Worm (Caenorhabditis elegans): ENCODE results near the gene scav-1.

Gene scav-1

ce11 chrX:5400524-5400923 lies at the start of gene scav-1:
scav-1 (minus strand) TSS chrX:5400584.
- TF ChIP-seq nfya-1 (tag; optimal IDR thresholded peaks at IDR 0.05; ENCODE audit: insufficient read depth) (no peak), elt-2 (tag; optimal IDR thresholded peaks at IDR 0.05) (peak; percentile 87), fkh-2 (tag; optimal IDR thresholded peaks at IDR 0.05) (no peak), nhr-23 (tag; optimal IDR thresholded peaks at IDR 0.05) (no peak), pqm-1 (tag; optimal IDR thresholded peaks at IDR 0.05) (peak; percentile 76), unc-62 (GFP tag; optimal IDR thresholded peaks at IDR 0.05) (no peak), ceh-28 (tag; optimal IDR thresholded peaks at IDR 0.05) (no peak), nhr-67 (tag; optimal IDR thresholded peaks at IDR 0.05) (no peak), daf-12 (tag; optimal IDR thresholded peaks at IDR 0.05) (no peak), skn-1 (tag; optimal IDR thresholded peaks at IDR 0.05) (no peak), pha-4 (tag; optimal IDR thresholded peaks at IDR 0.05) (no peak), mdl-1 (tag; optimal IDR thresholded peaks at IDR 0.05) (no peak)

ce11 chrX:5447941-5448340 lies 47.6 kb upstream of the scav-1 start, which contains the start of gene C25F6.8:
C25F6.8 (plus strand) TSS chrX:5448241.
- TF ChIP-seq egl-27 (tag; optimal IDR thresholded peaks at IDR 0.05) (no peak), nhr-25 (tag; optimal IDR thresholded peaks at IDR 0.05) (no peak), tbx-2 (tag; optimal IDR thresholded peaks at IDR 0.05) (no peak), aly-2 (tag; optimal IDR thresholded peaks at IDR 0.05) (no peak), nhr-11 (tag; optimal IDR thresholded peaks at IDR 0.05) (no peak), nhr-237 (tag; optimal IDR thresholded peaks at IDR 0.05) (no peak), ama-1 (optimal IDR thresholded peaks at IDR 0.05) (no peak), skn-1 (tag; optimal IDR thresholded peaks at IDR 0.05) (no peak), fkh-2 (tag; optimal IDR thresholded peaks at IDR 0.05) (no peak), ZK546.5 (tag; optimal IDR thresholded peaks at IDR 0.05) (no peak), ceh-28 (tag; optimal IDR thresholded peaks at IDR 0.05) (no peak), nhr-77 (tag; optimal IDR thresholded peaks at IDR 0.05) (no peak), nhr-67 (tag; optimal IDR thresholded peaks at IDR 0.05) (no peak), hmg-11 (tag; optimal IDR thresholded peaks at IDR 0.05) (no peak), mdl-1 (tag; optimal IDR thresholded peaks at IDR 0.05) (no peak), zag-1 (tag; optimal IDR thresholded peaks at IDR 0.05) (no peak), ztf-4 (tag; optimal IDR thresholded peaks at IDR 0.05) (no peak), pqm-1 (tag; optimal IDR thresholded peaks at IDR 0.05) (no peak), eor-1 (tag; optimal IDR thresholded peaks at IDR 0.05) (no peak), lin-15B (tag; optimal IDR thresholded peaks at IDR 0.05) (no peak)

- TF ChIP-seq lin-39 (tag; optimal IDR thresholded peaks at IDR 0.05) (no peak), hmg-11 (tag; optimal IDR thresholded peaks at IDR 0.05) (no peak), nhr-28 (tag; optimal IDR thresholded peaks at IDR 0.05) (no peak), zag-1 (tag; optimal IDR thresholded peaks at IDR 0.05) (no peak), pha-4 (tag; optimal IDR thresholded peaks at IDR 0.05) (no peak), fkh-2 (tag; optimal IDR thresholded peaks at IDR 0.05) (no peak), pqm-1 (tag; optimal IDR thresholded peaks at IDR 0.05) (no peak), egl-5 (tag; optimal IDR thresholded peaks at IDR 0.05) (no peak), eor-1 (tag; optimal IDR thresholded peaks at IDR 0.05) (no peak), fkh-10 (GFP tag; optimal IDR thresholded peaks at IDR 0.05) (no peak), nhr-76 (tag; optimal IDR thresholded peaks at IDR 0.05) (no peak), ceh-16 (tag; optimal IDR thresholded peaks at IDR 0.05) (no peak), skn-1 (tag; optimal IDR thresholded peaks at IDR 0.05) (no peak), mml-1 (tag; optimal IDR thresholded peaks at IDR 0.05) (no peak)
Observed at ce11 chrX:5447381-5447780, 47.0 kb upstream of the scav-1 start.

ce11 chrX:5444863-5445262 lies 44.5 kb upstream of the scav-1 start, which contains the start of gene itm-2:
itm-2 (plus strand) TSS chrX:5445163.
- TF ChIP-seq elt-3 (tag; optimal IDR thresholded peaks at IDR 0.05) (no peak), pha-4 (tag; optimal IDR thresholded peaks at IDR 0.05) (no peak)

- no peak for TF ChIP-seq eor-1 (tag; optimal IDR thresholded peaks at IDR 0.05)
- TF ChIP-seq unc-62 (GFP tag; optimal IDR thresholded peaks at IDR 0.05): no peak
- TF ChIP-seq ZK546.5 (tag; optimal IDR thresholded peaks at IDR 0.05): no peak
- TF ChIP-seq ceh-82 (tag; optimal IDR thresholded peaks at IDR 0.05): no peak
- no peak for TF ChIP-seq elt-2 (tag; optimal IDR thresholded peaks at IDR 0.05)
- TF ChIP-seq ceh-16 (tag; optimal IDR thresholded peaks at IDR 0.05): no peak
- no peak for TF ChIP-seq lin-39 (tag; optimal IDR thresholded peaks at IDR 0.05)
- TF ChIP-seq nhr-28 (tag; optimal IDR thresholded peaks at IDR 0.05): no peak
- TF ChIP-seq zag-1 (tag; optimal IDR thresholded peaks at IDR 0.05): no peak
- no peak for TF ChIP-seq sea-2 (GFP tag; optimal IDR thresholded peaks at IDR 0.05)
- no peak for TF ChIP-seq fkh-2 (tag; optimal IDR thresholded peaks at IDR 0.05)
Observed at ce11 chrX:5433912-5434311, 33.5 kb upstream of the scav-1 start.

Measured in whole organism, L3 larva.